Fruit fly (Drosophila melanogaster): ENCODE results near the gene Cortactin.

Gene Cortactin

dm6 chr3R:21013780-21014179 lies 50.5 kb downstream of the Cortactin start:
- no peak for TF ChIP-seq tai (GFP tag; optimal IDR thresholded peaks at IDR 0.05)
- TF ChIP-seq Myc (optimal IDR thresholded peaks at IDR 0.05), result no peak
- no peak for TF ChIP-seq usp (GFP tag; optimal IDR thresholded peaks at IDR 0.05)
- TF ChIP-seq fru (GFP tag; optimal IDR thresholded peaks at IDR 0.05), result no peak
- no peak for TF ChIP-seq Hr83 (GFP tag; optimal IDR thresholded peaks at IDR 0.05; ENCODE audit: poor library complexity, severe bottlenecking)
- no peak for TF ChIP-seq jim (GFP tag; optimal IDR thresholded peaks at IDR 0.05)
- no peak for TF ChIP-seq CrebA (GFP tag; optimal IDR thresholded peaks at IDR 0.05; ENCODE audit: borderline replicate concordance)
- no peak for TF ChIP-seq dmrt93B (GFP tag; optimal IDR thresholded peaks at IDR 0.05)
- no peak for TF ChIP-seq brk (GFP tag; optimal IDR thresholded peaks at IDR 0.05)
- TF ChIP-seq pan (optimal IDR thresholded peaks at IDR 0.05), result no peak
- no peak for TF ChIP-seq Rel (GFP tag; optimal IDR thresholded peaks at IDR 0.05)
- no peak for TF ChIP-seq Rel (tag; optimal IDR thresholded peaks at IDR 0.05)
- TF ChIP-seq sage (GFP tag; optimal IDR thresholded peaks at IDR 0.05), result no peak
- TF ChIP-seq Mio (GFP tag; optimal IDR thresholded peaks at IDR 0.05), result no peak
- no peak for TF ChIP-seq CG9705 (GFP tag; optimal IDR thresholded peaks at IDR 0.05)
